Worm (Caenorhabditis elegans): Measurements from ENCODE around the gene arrd-7.

ce11 chrII:12023315-12023878, 39.0 kb downstream of the arrd-7 start, which contains the start of gene Y17G7B.12:
- TF ChIP-seq W03F9.2 (tag; optimal IDR thresholded peaks at IDR 0.05) (no peak), him-1 (tag; optimal IDR thresholded peaks at IDR 0.05) (no peak), dao-5 (tag; optimal IDR thresholded peaks at IDR 0.05) (no peak)

All from whole organism, L4/young adult.